Worm (Caenorhabditis elegans) whole organism, late embryonic: ENCODE results near the gene M142.5.

Experiments
- ceh-34 ChIP-seq: sonication (generic microtip); optimal IDR thresholded peaks from 2 replicates; lab custom pipeline; 2016; ENCODE audit warnings: mild to moderate bottlenecking, missing genetic modification characterization, missing compliant biosample characterization
- nhr-232 ChIP-seq: sonication (generic microtip); optimal IDR thresholded peaks from 2 replicates; lab custom pipeline; 2016; ENCODE audit warnings: missing genetic modification characterization, missing compliant biosample characterization
- pag-3 ChIP-seq: sonication (generic microtip); optimal IDR thresholded peaks from 2 replicates; lab custom pipeline; 2016; ENCODE audit warnings: missing compliant biosample characterization, missing genetic modification characterization, borderline replicate concordance
- pha-4 ChIP-seq: fragments of 150-350 bp; optimal IDR thresholded peaks from 2 replicates; lab custom pipeline; 2018; ENCODE audit warnings: missing biosample characterization, missing genetic modification reagents, missing genetic modification characterization
- pqm-1 ChIP-seq: sonication (generic microtip); optimal IDR thresholded peaks from 2 replicates; lab custom pipeline; 2016; ENCODE audit warnings: missing genetic modification characterization, missing compliant biosample characterization
- ttx-3 ChIP-seq: sonication (generic microtip); optimal IDR thresholded peaks from 2 replicates; lab custom pipeline; 2016; ENCODE audit warnings: missing genetic modification reagents, missing genetic modification characterization, missing compliant biosample characterization

DNA sequence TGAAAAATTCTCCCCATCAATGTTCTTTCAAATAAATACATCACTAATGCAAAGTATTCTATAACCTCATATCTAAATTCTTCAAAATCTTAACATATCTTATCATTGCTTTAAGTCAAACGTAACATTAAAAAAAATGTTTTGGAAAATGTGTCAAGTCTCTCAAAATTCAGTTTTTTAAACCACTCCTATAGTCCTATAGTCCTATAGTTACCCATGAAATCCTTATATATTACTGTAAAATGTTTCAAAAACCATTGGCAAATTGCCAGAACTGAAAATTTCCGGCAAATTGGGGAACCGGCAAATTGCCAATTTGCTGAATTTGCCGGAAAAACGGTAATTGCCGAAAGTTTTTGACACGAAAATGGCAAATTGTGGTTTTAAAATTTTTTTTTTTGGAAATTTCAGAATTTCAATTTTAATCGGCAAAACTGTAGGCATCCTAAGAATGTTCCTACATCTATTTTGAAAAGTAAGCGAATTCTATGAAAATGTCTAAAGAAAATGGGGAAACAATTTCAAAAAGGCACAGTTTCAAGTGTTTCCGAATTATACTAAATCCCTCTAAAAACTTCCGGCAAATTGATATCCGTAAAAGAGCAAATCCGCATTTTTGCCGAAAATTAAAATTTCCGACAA is 26.6 kb upstream of the M142.5 start:
- TF ChIP-seq pag-3 (tag; lab: Kevin White, UChicago) = no peak
- no peak for TF ChIP-seq nhr-232 (tag; lab: Kevin White, UChicago)
- TF ChIP-seq ceh-34 (tag; lab: Kevin White, UChicago) = no peak
- no peak for TF ChIP-seq pqm-1 (tag; lab: Kevin White, UChicago)
- no peak for TF ChIP-seq ttx-3 (tag; lab: Kevin White, UChicago)
- TF ChIP-seq pha-4 (tag; lab: Kevin White, UChicago) = no peak
